Worm (Caenorhabditis elegans): ENCODE data around the gene C07G2.5.
A peak's percentile ranks its signal among the peaks of the same experiment; 100 is the strongest.

- TF ChIP-seq nhr-11 (tag; optimal IDR thresholded peaks at IDR 0.05) (no peak), ama-1 (optimal IDR thresholded peaks at IDR 0.05) (no peak), ceh-34 (tag; optimal IDR thresholded peaks at IDR 0.05) (no peak), ceh-22 (tag; optimal IDR thresholded peaks at IDR 0.05) (no peak), hlh-30 (tag; optimal IDR thresholded peaks at IDR 0.05; ENCODE audit: insufficient read depth) (peak; percentile 52), fkh-10 (GFP tag; optimal IDR thresholded peaks at IDR 0.05) (no peak), F13H6.1 (tag; optimal IDR thresholded peaks at IDR 0.05) (no peak), madf-2 (tag; optimal IDR thresholded peaks at IDR 0.05) (no peak), unc-3 (GFP tag; conservative IDR thresholded peaks at IDR 0.05) (no peak), unc-3 (tag; optimal IDR thresholded peaks at IDR 0.05) (no peak), dmd-4 (tag; optimal IDR thresholded peaks at IDR 0.05; ENCODE audit: borderline replicate concordance) (no peak), pha-4 (tag; optimal IDR thresholded peaks at IDR 0.05) (no peak)
Observed at ce11 chrIII:4502559-4503240, 3.9 kb upstream of the C07G2.5 start.

All from whole organism, late embryonic.